Fruit fly (Drosophila melanogaster) whole organism, embryonic: ENCODE data around the gene CG43347.
A peak's percentile ranks its signal among the peaks of the same experiment; 100 is the strongest.

Source experiments
- CG10366 ChIP-seq: fragments of 200-800 bp; sonication (Bioruptor generic); IDR thresholded peaks from 2 replicates; pipeline ENCODE4 v1.3.6; 2022; ENCODE audit warnings: missing biosample characterization, missing genetic modification characterization
- CG12071 ChIP-seq: fragments of 200-800 bp; sonication (Bioruptor generic); optimal IDR thresholded peaks from 3 replicates; lab custom pipeline; 2018; ENCODE audit warnings: missing biosample characterization, mild to moderate bottlenecking, missing genetic modification characterization
- CG12104 ChIP-seq: fragments of 200-800 bp; sonication (Bioruptor generic); optimal IDR thresholded peaks from 3 replicates; lab custom pipeline; 2016; ENCODE audit warnings: missing biosample characterization, missing genetic modification characterization
- CG13123 ChIP-seq: fragments of 200-800 bp; sonication (Bioruptor generic); optimal IDR thresholded peaks from 2 replicates; lab custom pipeline; 2016; ENCODE audit warnings: missing biosample characterization, missing genetic modification characterization
- CG17186 ChIP-seq: fragments of 200-800 bp; sonication (Bioruptor generic); optimal IDR thresholded peaks from 3 replicates; lab custom pipeline; 2017; ENCODE audit warnings: missing biosample characterization, missing genetic modification reagents, missing genetic modification characterization
- CG17612 ChIP-seq: fragments of 200-800 bp; sonication (Bioruptor generic); IDR thresholded peaks from 2 replicates; pipeline ENCODE4 v1.3.6; 2022; ENCODE audit warnings: missing biosample characterization, missing genetic modification characterization
- CG17802 ChIP-seq: fragments of 200-800 bp; sonication (Bioruptor generic); optimal IDR thresholded peaks from 2 replicates; lab custom pipeline; 2018; ENCODE audit warnings: missing biosample characterization, mild to moderate bottlenecking, missing genetic modification characterization, moderate library complexity
- CG18619 ChIP-seq: fragments of 200-800 bp; sonication (Bioruptor generic); optimal IDR thresholded peaks from 3 replicates; lab custom pipeline; 2017; ENCODE audit warnings: missing biosample characterization, mild to moderate bottlenecking, missing genetic modification characterization
- CG2199 ChIP-seq: fragments of 200-800 bp; sonication (Bioruptor generic); IDR thresholded peaks from 3 replicates; pipeline ENCODE4 v1.3.6; 2022; ENCODE audit warnings: missing biosample characterization, missing genetic modification characterization
- CG30020 ChIP-seq: fragments of 200-800 bp; optimal IDR thresholded peaks from 2 replicates; lab custom pipeline; 2019; ENCODE audit warnings: missing biosample characterization, mild to moderate bottlenecking, missing genetic modification characterization, moderate library complexity
- CG31365 ChIP-seq: fragments of 200-800 bp; sonication (Bioruptor generic); optimal IDR thresholded peaks from 2 replicates; lab custom pipeline; 2018; ENCODE audit warnings: missing biosample characterization, mild to moderate bottlenecking, missing genetic modification characterization
- CG31388 ChIP-seq: fragments of 200-800 bp; sonication (Bioruptor generic); optimal IDR thresholded peaks from 2 replicates; lab custom pipeline; 2016; ENCODE audit warnings: missing biosample characterization, missing genetic modification characterization
- CG32767 ChIP-seq: fragments of 200-800 bp; sonication (Bioruptor generic); IDR thresholded peaks from 2 replicates; pipeline ENCODE4 v1.3.6; 2022; ENCODE audit warnings: missing biosample characterization, missing genetic modification characterization
- CG34376 ChIP-seq: fragments of 200-800 bp; sonication (Bioruptor generic); optimal IDR thresholded peaks from 2 replicates; lab custom pipeline; 2018; ENCODE audit warnings: missing biosample characterization, mild to moderate bottlenecking, missing genetic modification characterization
- CG6689 ChIP-seq: fragments of 200-800 bp; sonication (Bioruptor generic); IDR thresholded peaks from 2 replicates; pipeline ENCODE4 v1.3.6; 2022; ENCODE audit warnings: missing biosample characterization, missing genetic modification characterization
- CG9437 ChIP-seq: fragments of 200-800 bp; sonication (Bioruptor generic); optimal IDR thresholded peaks from 2 replicates; lab custom pipeline; 2018; ENCODE audit warnings: missing biosample characterization, mild to moderate bottlenecking, missing genetic modification characterization
- CG9727 ChIP-seq: fragments of 200-800 bp; sonication (Bioruptor generic); optimal IDR thresholded peaks from 3 replicates; lab custom pipeline; 2017; ENCODE audit warnings: missing biosample characterization, mild to moderate bottlenecking, missing genetic modification characterization
- Deaf1 ChIP-seq: fragments of 200-800 bp; optimal IDR thresholded peaks from 3 replicates; lab custom pipeline; 2019; ENCODE audit warnings: missing biosample characterization, mild to moderate bottlenecking, missing genetic modification characterization, moderate library complexity
- Gsc ChIP-seq: fragments of 200-800 bp; sonication (Bioruptor generic); IDR thresholded peaks from 2 replicates; pipeline ENCODE4 v1.3.6; 2022; ENCODE audit warnings: missing biosample characterization, missing genetic modification characterization
- Hmx ChIP-seq: fragments of 200-800 bp; sonication (Bioruptor generic); optimal IDR thresholded peaks from 2 replicates; lab custom pipeline; 2016; ENCODE audit warnings: missing biosample characterization, missing genetic modification characterization
- Hr3 ChIP-seq: fragments of 200-800 bp; sonication (Bioruptor generic); optimal IDR thresholded peaks from 3 replicates; lab custom pipeline; 2016; ENCODE audit warnings: missing biosample characterization, missing genetic modification characterization
- Hr39 ChIP-seq: fragments of >200 bp; optimal IDR thresholded peaks from 2 replicates; lab custom pipeline; 2017
- Hsf ChIP-seq: fragments of 200-800 bp; sonication (Bioruptor generic); optimal IDR thresholded peaks from 3 replicates; lab custom pipeline; 2016; ENCODE audit warnings: missing biosample characterization, missing genetic modification characterization
- Lim3 ChIP-seq: fragments of 200-800 bp; sonication (Bioruptor generic); IDR thresholded peaks from 2 replicates; pipeline ENCODE4 v1.3.6; 2022; ENCODE audit warnings: missing biosample characterization, missing genetic modification characterization
- Lpt ChIP-seq: fragments of >200 bp; optimal IDR thresholded peaks from 2 replicates; lab custom pipeline; 2018; ENCODE audit warnings: missing biosample characterization, missing genetic modification characterization
- Opbp ChIP-seq: fragments of 200-800 bp; sonication (Bioruptor generic); IDR thresholded peaks from 3 replicates; pipeline ENCODE4 v1.3.6; 2022; ENCODE audit warnings: missing biosample characterization, missing genetic modification characterization; ENCODE audit not compliant: partially characterized antibody
- Poxn ChIP-seq: fragments of 200-800 bp; sonication (Bioruptor generic); IDR thresholded peaks from 2 replicates; pipeline ENCODE4 v1.3.6; 2022; ENCODE audit warnings: missing biosample characterization, missing genetic modification characterization
- Stat92E ChIP-seq, 3 experiments: fragments of >200 bp in 2 of 3; fragments of 200-800 bp in 1 of 3; sonication (Bioruptor generic) in 1 of 3; optimal IDR thresholded peaks; 2 replicates each; lab custom pipeline; 2017 to 2019; ENCODE audit warnings: missing biosample characterization in 3 of 3, missing genetic modification characterization in 3 of 3, mild to moderate bottlenecking in 1 of 3, moderate library complexity in 1 of 3
- bbx ChIP-seq: fragments of 200-800 bp; sonication (Bioruptor generic); IDR thresholded peaks from 2 replicates; pipeline ENCODE4 v1.3.6; 2022; ENCODE audit warnings: missing biosample characterization, missing genetic modification characterization; ENCODE audit not compliant: partially characterized antibody
- chn ChIP-seq: fragments of 200-800 bp; sonication (Bioruptor generic); optimal IDR thresholded peaks from 2 replicates; lab custom pipeline; 2016; ENCODE audit warnings: missing biosample characterization, missing genetic modification characterization
- cwo ChIP-seq: fragments of 200-800 bp; sonication (Bioruptor generic); optimal IDR thresholded peaks from 3 replicates; lab custom pipeline; 2017; ENCODE audit warnings: missing biosample characterization, missing genetic modification characterization, mild to moderate bottlenecking, moderate library complexity, missing genetic modification reagents
- eyg ChIP-seq: fragments of 200-800 bp; sonication (Bioruptor generic); optimal IDR thresholded peaks from 3 replicates; lab custom pipeline; 2016; ENCODE audit warnings: missing biosample characterization, missing genetic modification characterization
- fd64A ChIP-seq: fragments of 200-800 bp; sonication (Bioruptor generic); optimal IDR thresholded peaks from 3 replicates; lab custom pipeline; 2018; ENCODE audit warnings: missing biosample characterization, mild to moderate bottlenecking, missing genetic modification characterization
- fu2 ChIP-seq: fragments of 200-800 bp; sonication (Bioruptor generic); optimal IDR thresholded peaks from 2 replicates; lab custom pipeline; 2016; ENCODE audit warnings: missing biosample characterization, missing genetic modification characterization
- gcm2 ChIP-seq: fragments of 200-800 bp; sonication (Bioruptor generic); optimal IDR thresholded peaks from 2 replicates; lab custom pipeline; 2016; ENCODE audit warnings: missing biosample characterization, missing genetic modification characterization
- grn ChIP-seq: fragments of 200-800 bp; sonication (Bioruptor generic); optimal IDR thresholded peaks from 3 replicates; lab custom pipeline; 2017; ENCODE audit warnings: missing biosample characterization, missing genetic modification characterization
- jing ChIP-seq: fragments of 200-800 bp; sonication (Bioruptor generic); optimal IDR thresholded peaks from 2 replicates; lab custom pipeline; 2018; ENCODE audit warnings: missing biosample characterization, mild to moderate bottlenecking, missing genetic modification characterization
- kah ChIP-seq: fragments of 200-800 bp; sonication (Bioruptor generic); optimal IDR thresholded peaks from 2 replicates; lab custom pipeline; 2018; ENCODE audit warnings: missing biosample characterization, mild to moderate bottlenecking, missing genetic modification characterization
- klu ChIP-seq: fragments of 200-800 bp; sonication (Bioruptor generic); IDR thresholded peaks from 2 replicates; pipeline ENCODE4 v1.3.6; 2022; ENCODE audit warnings: missing biosample characterization, missing genetic modification characterization
- lov ChIP-seq, 2 experiments: fragments of 200-800 bp in 1 of 2; fragments of >200 bp in 1 of 2; sonication (Bioruptor generic) in 1 of 2; IDR thresholded peaks in 1 of 2; optimal IDR thresholded peaks in 1 of 2; 2 replicates in 1 of 2; 3 replicates in 1 of 2; pipeline versions ENCODE4 v1.3.6 to Lab custom; 2017 to 2022; ENCODE audit warnings: missing biosample characterization in 1 of 2, missing genetic modification characterization in 1 of 2
- peb ChIP-seq: fragments of 200-800 bp; sonication (Bioruptor generic); IDR thresholded peaks from 2 replicates; pipeline ENCODE4 v1.3.6; 2022; ENCODE audit warnings: missing biosample characterization, missing genetic modification characterization
- ro ChIP-seq: fragments of 200-800 bp; sonication (Bioruptor generic); IDR thresholded peaks from 2 replicates; pipeline ENCODE4 v1.3.6; 2022; ENCODE audit warnings: missing biosample characterization, missing genetic modification characterization
- sens-2 ChIP-seq: fragments of 200-800 bp; sonication (Bioruptor generic); IDR thresholded peaks from 2 replicates; pipeline ENCODE4 v1.3.6; 2022; ENCODE audit warnings: missing biosample characterization, missing genetic modification characterization
- sim ChIP-seq: fragments of 200-800 bp; sonication (Bioruptor generic); IDR thresholded peaks from 2 replicates; pipeline ENCODE4 v1.3.6; 2022; ENCODE audit warnings: missing biosample characterization, missing genetic modification characterization
- so ChIP-seq: fragments of 200-800 bp; sonication (Bioruptor generic); IDR thresholded peaks from 3 replicates; pipeline ENCODE4 v1.3.6; 2022; ENCODE audit warnings: missing biosample characterization, missing genetic modification characterization
- sug ChIP-seq: fragments of 200-800 bp; optimal IDR thresholded peaks from 2 replicates; lab custom pipeline; 2019; ENCODE audit warnings: missing biosample characterization, mild to moderate bottlenecking, missing genetic modification characterization, moderate library complexity
- tna ChIP-seq: fragments of 200-800 bp; sonication (Bioruptor generic); IDR thresholded peaks from 2 replicates; pipeline ENCODE4 v1.3.6; 2022; ENCODE audit warnings: missing biosample characterization, missing genetic modification characterization; ENCODE audit not compliant: partially characterized antibody
- usp ChIP-seq: fragments of >200 bp; optimal IDR thresholded peaks from 2 replicates; lab custom pipeline; 2017; ENCODE audit warnings: missing biosample characterization, missing genetic modification characterization
- yki ChIP-seq: fragments of >200 bp; optimal IDR thresholded peaks from 3 replicates; lab custom pipeline; 2018
- zen ChIP-seq: fragments of 200-800 bp; sonication (Bioruptor generic); optimal IDR thresholded peaks from 3 replicates; lab custom pipeline; 2018; ENCODE audit warnings: missing biosample characterization, mild to moderate bottlenecking, missing genetic modification characterization, moderate library complexity
- zfh1 ChIP-seq: fragments of 200-800 bp; sonication (Bioruptor generic); IDR thresholded peaks from 3 replicates; pipeline ENCODE4 v1.3.6; 2022; ENCODE audit warnings: missing biosample characterization, missing genetic modification characterization

The CG43347 gene

DNA sequence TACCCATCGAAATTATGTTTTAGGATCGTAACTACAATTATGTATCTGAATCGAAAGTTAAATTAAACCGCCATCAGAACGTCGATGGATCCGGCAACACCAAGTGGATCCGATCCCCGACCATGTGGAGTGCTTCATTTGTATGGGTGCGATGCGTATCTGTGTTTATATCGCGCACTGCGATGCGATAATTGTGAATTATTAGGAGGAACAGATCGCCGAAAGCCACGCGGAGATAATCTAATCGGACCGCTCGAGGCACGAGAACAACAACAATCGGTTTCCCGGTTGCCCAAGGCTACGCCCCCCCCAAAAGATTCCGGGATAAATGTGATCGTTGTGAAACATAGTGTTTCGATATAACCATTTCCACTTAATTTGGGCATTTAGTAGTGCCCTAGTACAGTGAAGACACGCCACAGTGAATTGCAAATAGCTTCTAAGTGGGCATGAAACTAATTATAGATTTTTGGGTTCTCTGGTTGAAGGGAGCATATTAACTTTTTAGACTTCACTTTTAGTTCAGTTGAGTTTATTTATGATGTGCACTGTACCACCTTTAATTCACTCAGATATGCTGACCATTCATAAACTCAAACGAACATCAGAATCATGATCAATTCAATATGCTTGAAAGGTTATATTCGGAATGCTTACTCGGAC, 19.6 kb downstream of the CG43347 start (continued):
- no peak for TF ChIP-seq CG13123
- TF ChIP-seq zen, result peak; percentile 24
- TF ChIP-seq eyg (GFP tag; lab: Kevin White, UChicago), result no peak
- TF ChIP-seq CG9727 (GFP tag; lab: Kevin White, UChicago), result peak; percentile 20
- TF ChIP-seq Stat92E (GFP tag; optimal IDR thresholded peaks at IDR 0.05; lab: Kevin White, UChicago), result no peak
- TF ChIP-seq CG9437 (GFP tag; lab: Kevin White, UChicago), result no peak
- peak; percentile 50 for TF ChIP-seq chn (GFP tag; lab: Kevin White, UChicago)
- peak; percentile 65; the same call in 1 of the 2 replicates for TF ChIP-seq CG10366 (GFP tag; lab: Robert Waterston, UW)
- TF ChIP-seq CG31365 (tag; lab: Kevin White, UChicago), result no peak
- TF ChIP-seq bbx (GFP tag; lab: Robert Waterston, UW), result no peak
- 0 out of 2 replicates have a peak, but pooled peaks have one; percentile 20 for TF ChIP-seq CG6689 (GFP tag; lab: Robert Waterston, UW)
- no peak for TF ChIP-seq usp (GFP tag; lab: Kevin White, UChicago)
- peak; percentile 42; the same call in 1 of the 2 replicates for TF ChIP-seq sens-2 (GFP tag; lab: Robert Waterston, UW)
- TF ChIP-seq CG2199 (GFP tag; lab: Robert Waterston, UW), result no peak
- no peak for TF ChIP-seq ro (GFP tag; lab: Robert Waterston, UW)
- no peak for TF ChIP-seq Opbp (GFP tag; lab: Robert Waterston, UW)
- TF ChIP-seq Hsf (GFP tag; lab: Kevin White, UChicago), result peak; percentile 54
- TF ChIP-seq CG17802 (tag; lab: Kevin White, UChicago), result no peak
- no peak for TF ChIP-seq lov (optimal IDR thresholded peaks at IDR 0.05; lab: Kevin White, UChicago)
- TF ChIP-seq lov (GFP tag; IDR thresholded peaks at IDR 0.05; lab: Robert Waterston, UW), result 0 out of 3 replicates have a peak, but pooled peaks have one; percentile 52
- peak; percentile 75 for TF ChIP-seq zfh1 (GFP tag; lab: Robert Waterston, UW)
- TF ChIP-seq CG34376, result peak; percentile 64
- TF ChIP-seq Deaf1, result peak; percentile 6
- peak; percentile 15 for TF ChIP-seq fu2 (GFP tag; lab: Kevin White, UChicago)
- TF ChIP-seq tna (GFP tag; lab: Robert Waterston, UW), result no peak
- TF ChIP-seq CG12104, result no peak
- TF ChIP-seq klu, result no peak
- TF ChIP-seq grn (GFP tag; lab: Kevin White, UChicago), result peak; percentile 77
- TF ChIP-seq Lim3 (GFP tag; lab: Robert Waterston, UW), result no peak
- TF ChIP-seq gcm2 (GFP tag; lab: Kevin White, UChicago), result no peak
- TF ChIP-seq fd64A, result no peak
- peak; percentile 4 for TF ChIP-seq cwo (GFP tag; lab: Kevin White, UChicago)
- no peak for TF ChIP-seq kah (GFP tag; lab: Kevin White, UChicago)
- TF ChIP-seq Hr39, result no peak
- no peak for TF ChIP-seq Poxn (GFP tag; lab: Robert Waterston, UW)
- peak; percentile 50; the same call in 1 of the 2 replicates for TF ChIP-seq Gsc (GFP tag; lab: Robert Waterston, UW)
- TF ChIP-seq sug (tag; lab: Kevin White, UChicago), result peak; percentile 91
- no peak for TF ChIP-seq yki (lab: Kevin White, UChicago)
- TF ChIP-seq CG32767, result peak; percentile 41; the same call in 1 of the 2 replicates
- TF ChIP-seq so, result peak; percentile 35; the same call in 1 of the 3 replicates
- no peak for TF ChIP-seq CG17186 (GFP tag; lab: Kevin White, UChicago)
- no peak for TF ChIP-seq Hmx (GFP tag; lab: Kevin White, UChicago)
- peak; percentile 15 for TF ChIP-seq Hr3 (GFP tag; lab: Kevin White, UChicago)
- TF ChIP-seq CG18619, result no peak
- TF ChIP-seq peb, result no peak
- no peak for TF ChIP-seq Lpt
- 0 out of 2 replicates have a peak, but pooled peaks have one; percentile 7 for TF ChIP-seq CG17612 (GFP tag; lab: Robert Waterston, UW)
- no peak for TF ChIP-seq jing (GFP tag; lab: Kevin White, UChicago)
- TF ChIP-seq CG12071 (GFP tag; lab: Kevin White, UChicago), result peak; percentile 12
- no peak for TF ChIP-seq CG31388
- no peak for TF ChIP-seq CG30020 (tag; lab: Kevin White, UChicago)
- TF ChIP-seq sim (GFP tag; lab: Robert Waterston, UW), result no peak
